Worm (Caenorhabditis elegans) whole organism, L4 larva: ENCODE results near the gene snf-5.

Source experiments
- F10B5.3 ChIP-seq: sonication (generic microtip); optimal IDR thresholded peaks from 2 replicates; lab custom pipeline; 2016; ENCODE audit warnings: mild to moderate bottlenecking, missing genetic modification characterization, missing compliant biosample characterization
- unc-39 ChIP-seq: sonication (generic microtip); optimal IDR thresholded peaks from 2 replicates; lab custom pipeline; 2017; ENCODE audit warnings: missing biosample characterization, missing genetic modification characterization

ce11 chrII:12896666-12897065, 31.1 kb upstream of the snf-5 start:
- TF ChIP-seq F10B5.3 = no peak
- no peak for TF ChIP-seq unc-39 (tag; lab: Kevin White, UChicago)
